Fruit fly (Drosophila melanogaster): Measurements from ENCODE around the gene CG14625.

DNA sequence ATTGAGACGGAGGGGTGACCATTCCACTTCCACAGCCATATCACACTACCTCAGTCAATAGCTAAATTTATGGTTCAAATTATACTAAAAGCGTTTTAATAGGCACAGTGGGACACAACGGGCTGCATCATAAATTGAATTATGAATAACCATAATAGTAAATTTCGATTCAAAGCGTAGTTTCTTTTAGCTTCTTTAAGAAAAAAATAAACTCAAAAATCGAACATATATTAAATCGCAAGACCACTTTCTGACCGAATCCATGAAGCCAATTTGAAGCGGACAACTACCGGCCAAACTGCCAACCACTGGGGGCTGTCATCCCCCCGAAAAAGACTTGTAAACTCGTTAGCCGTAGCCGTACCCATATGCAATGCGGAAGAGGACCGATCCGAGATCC is 18.5 kb upstream of the CG14625 start:
- TF ChIP-seq Hr39 (GFP tag; optimal IDR thresholded peaks at IDR 0.05) (no peak), net (GFP tag; optimal IDR thresholded peaks at IDR 0.05) (no peak), CG6854 (GFP tag; optimal IDR thresholded peaks at IDR 0.05) (no peak), Ets21C (GFP tag; optimal IDR thresholded peaks at IDR 0.05) (no peak), spab (GFP tag; optimal IDR thresholded peaks at IDR 0.05) (no peak), Hr38 (GFP tag; optimal IDR thresholded peaks at IDR 0.05) (no peak), Eip93F (GFP tag; optimal IDR thresholded peaks at IDR 0.05) (no peak), CG31627 (GFP tag; optimal IDR thresholded peaks at IDR 0.05) (no peak), Sox102F (GFP tag; optimal IDR thresholded peaks at IDR 0.05) (no peak), salr (GFP tag; optimal IDR thresholded peaks at IDR 0.05) (no peak), CG34406 (GFP tag; optimal IDR thresholded peaks at IDR 0.05) (no peak), ss (GFP tag; optimal IDR thresholded peaks at IDR 0.05) (no peak)

All from whole organism, prepupa.